Worm (Caenorhabditis elegans): ENCODE results near the gene btb-22.

btb-22 gene

ce11 chrII:3278634-3279033 is 20.9 kb upstream of the btb-22 start, which contains the start of gene wht-4:
Gene wht-4, plus strand, starts transcription at chrII:3278934.
- TF ChIP-seq C08G9.2 (tag; optimal IDR thresholded peaks at IDR 0.05) (no peak), pax-1 (tag; optimal IDR thresholded peaks at IDR 0.05) (no peak), ceh-19 (GFP tag; optimal IDR thresholded peaks at IDR 0.05) (no peak), gmeb-2 (tag; optimal IDR thresholded peaks at IDR 0.05) (no peak), syd-9 (tag; optimal IDR thresholded peaks at IDR 0.05) (no peak), ceh-24 (tag; optimal IDR thresholded peaks at IDR 0.05) (no peak), tbx-7 (tag; optimal IDR thresholded peaks at IDR 0.05) (no peak), lim-6 (tag; optimal IDR thresholded peaks at IDR 0.05) (no peak), nfya-1 (tag; optimal IDR thresholded peaks at IDR 0.05) (no peak), fkh-6 (tag; optimal IDR thresholded peaks at IDR 0.05) (no peak), dve-1 (tag; optimal IDR thresholded peaks at IDR 0.05) (no peak), dmd-4 (tag; optimal IDR thresholded peaks at IDR 0.05; ENCODE audit: borderline replicate concordance) (no peak)

DNA sequence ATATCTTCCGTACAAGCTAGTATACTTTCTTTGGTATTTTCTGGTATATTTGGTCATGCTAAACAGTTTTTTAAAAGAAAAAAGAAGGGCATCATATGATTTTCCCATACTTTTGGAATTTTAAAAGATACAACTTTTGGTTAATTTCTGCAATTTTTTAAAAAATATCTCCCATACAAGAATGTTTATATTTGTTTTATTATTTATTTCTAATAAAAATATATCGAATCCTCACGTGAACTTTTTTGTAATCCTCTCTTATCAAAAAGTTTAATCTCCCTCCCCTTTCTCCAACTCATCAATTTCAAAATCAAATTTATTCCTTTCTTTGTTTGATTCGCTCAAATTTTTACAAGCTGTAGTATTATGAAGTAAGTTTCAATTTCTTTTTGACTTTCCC is 17.2 kb upstream of the btb-22 start, which contains the start of gene nep-13:
Gene nep-13 (plus strand): TSS at position 301 of the 400 bp plus-strand sequence.
- TF ChIP-seq elt-4 (tag; optimal IDR thresholded peaks at IDR 0.05) (no peak), nfya-1 (tag; optimal IDR thresholded peaks at IDR 0.05) (no peak)

DNA sequence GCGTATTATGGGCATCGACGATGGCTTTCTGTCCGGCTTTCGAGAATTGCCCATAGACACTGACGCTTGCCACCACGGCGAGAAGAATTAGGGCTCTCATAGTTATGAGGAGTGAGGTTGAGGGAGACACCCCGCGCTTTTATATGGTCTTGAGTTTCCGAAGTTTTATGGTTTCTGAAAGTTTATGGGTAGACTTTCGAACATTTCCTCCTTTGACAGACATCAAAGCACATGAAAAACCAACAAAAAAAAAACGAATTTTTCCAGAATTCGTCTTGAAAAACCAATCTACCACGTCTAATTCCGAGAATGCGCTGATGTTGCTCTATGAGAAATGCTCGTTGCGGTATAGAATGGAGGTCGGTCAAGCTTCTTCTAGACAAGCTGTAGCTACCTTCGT is 15.0 kb upstream of the btb-22 start, which contains the start of gene scl-15:
Gene scl-15 (minus strand): TSS at position 101 of the 400 bp plus-strand sequence.
- TF ChIP-seq pat-9 (tag; optimal IDR thresholded peaks at IDR 0.05) (no peak), syd-9 (tag; optimal IDR thresholded peaks at IDR 0.05) (no peak), unc-55 (GFP tag; optimal IDR thresholded peaks at IDR 0.05) (no peak), npax-4 (tag; optimal IDR thresholded peaks at IDR 0.05) (no peak), ahr-1 (tag; optimal IDR thresholded peaks at IDR 0.05) (no peak), gmeb-2 (tag; optimal IDR thresholded peaks at IDR 0.05) (no peak), nfya-1 (tag; optimal IDR thresholded peaks at IDR 0.05) (no peak), C38D4.7 (GFP tag; optimal IDR thresholded peaks at IDR 0.05) (no peak), C08G9.2 (tag; optimal IDR thresholded peaks at IDR 0.05) (no peak), mec-3 (tag; optimal IDR thresholded peaks at IDR 0.05; ENCODE audit: borderline replicate concordance) (no peak), hlh-13 (GFP tag; optimal IDR thresholded peaks at IDR 0.05) (no peak), ceh-19 (GFP tag; optimal IDR thresholded peaks at IDR 0.05) (no peak), unc-86 (tag; optimal IDR thresholded peaks at IDR 0.05) (no peak), nhr-11 (tag; optimal IDR thresholded peaks at IDR 0.05) (no peak), ceh-31 (tag; optimal IDR thresholded peaks at IDR 0.05) (no peak), elt-4 (tag; optimal IDR thresholded peaks at IDR 0.05) (no peak), fax-1 (tag; optimal IDR thresholded peaks at IDR 0.05) (no peak), pha-2 (tag; optimal IDR thresholded peaks at IDR 0.05) (no peak), elt-2 (tag; optimal IDR thresholded peaks at IDR 0.05) (no peak), odd-2 (tag; optimal IDR thresholded peaks at IDR 0.05) (no peak)

- TF ChIP-seq ahr-1 (tag; optimal IDR thresholded peaks at IDR 0.05): no peak
- no peak for TF ChIP-seq pqm-1 (tag; optimal IDR thresholded peaks at IDR 0.05)
- TF ChIP-seq F13H6.1 (tag; optimal IDR thresholded peaks at IDR 0.05): no peak
- no peak for TF ChIP-seq che-1 (tag; optimal IDR thresholded peaks at IDR 0.05)
- TF ChIP-seq unc-86 (tag; optimal IDR thresholded peaks at IDR 0.05): no peak
- TF ChIP-seq hlh-8 (tag; optimal IDR thresholded peaks at IDR 0.05): no peak
- no peak for TF ChIP-seq odd-2 (tag; optimal IDR thresholded peaks at IDR 0.05)
- TF ChIP-seq mec-3 (tag; optimal IDR thresholded peaks at IDR 0.05; ENCODE audit: borderline replicate concordance): no peak
- TF ChIP-seq unc-3 (GFP tag; conservative IDR thresholded peaks at IDR 0.05): no peak
- TF ChIP-seq unc-3 (tag; optimal IDR thresholded peaks at IDR 0.05): no peak
- no peak for TF ChIP-seq ceh-31 (tag; optimal IDR thresholded peaks at IDR 0.05)
- no peak for TF ChIP-seq C38D4.7 (GFP tag; optimal IDR thresholded peaks at IDR 0.05)
- TF ChIP-seq pha-2 (tag; optimal IDR thresholded peaks at IDR 0.05): no peak
- no peak for TF ChIP-seq ets-4 (tag; optimal IDR thresholded peaks at IDR 0.05)
- TF ChIP-seq lin-11 (tag; optimal IDR thresholded peaks at IDR 0.05): no peak
- TF ChIP-seq zip-5 (tag; optimal IDR thresholded peaks at IDR 0.05): no peak
- no peak for TF ChIP-seq pros-1 (tag; optimal IDR thresholded peaks at IDR 0.05)
- no peak for TF ChIP-seq gmeb-2 (tag; optimal IDR thresholded peaks at IDR 0.05)
- no peak for TF ChIP-seq pax-1 (tag; optimal IDR thresholded peaks at IDR 0.05)
- TF ChIP-seq ceh-2 (tag; optimal IDR thresholded peaks at IDR 0.05): no peak
Measured at ce11 chrII:3287073-3287472, 12.5 kb upstream of the btb-22 start, which contains the start of gene sri-63. Gene sri-63, plus strand, starts transcription at chrII:3287373.

Measured in whole organism, late embryonic.